Worm (Caenorhabditis elegans) whole organism, L3 larva: ENCODE results near the gene str-103.

Experiments used
- elt-2 ChIP-seq: sonication (generic microtip); optimal IDR thresholded peaks from 2 replicates; lab custom pipeline; 2016; ENCODE audit warnings: missing genetic modification reagents, mild to moderate bottlenecking, missing genetic modification characterization, missing compliant biosample characterization
- elt-3 ChIP-seq, 3 experiments: fragments of 150-350 bp in 1 of 3; sonication (generic microtip) in 2 of 3; optimal IDR thresholded peaks; 2 replicates in 2 of 3; 4 replicates in 1 of 3; lab custom pipeline; 2014 to 2017; ENCODE audit warnings: missing biosample characterization in 3 of 3, missing genetic modification characterization in 3 of 3
- fkh-10 ChIP-seq: sonication (generic microtip); optimal IDR thresholded peaks from 2 replicates; lab custom pipeline; 2017; ENCODE audit warnings: missing biosample characterization, missing genetic modification reagents, missing genetic modification characterization
- nhr-28 ChIP-seq: fragments of 150-350 bp; optimal IDR thresholded peaks from 2 replicates; lab custom pipeline; 2014; ENCODE audit warnings: missing biosample characterization, missing genetic modification characterization
- nhr-77 ChIP-seq: fragments of 150-350 bp; optimal IDR thresholded peaks from 2 replicates; lab custom pipeline; 2014; ENCODE audit warnings: missing biosample characterization, missing genetic modification characterization
- pha-4 ChIP-seq: fragments of 150-350 bp; optimal IDR thresholded peaks from 2 replicates; lab custom pipeline; 2014; ENCODE audit warnings: missing biosample characterization, missing genetic modification reagents, missing genetic modification characterization
- unc-62 ChIP-seq: fragments of 150-350 bp; sonication (generic microtip); optimal IDR thresholded peaks from 4 replicates; lab custom pipeline; 2014; ENCODE audit warnings: missing biosample characterization, missing genetic modification reagents, missing genetic modification characterization
- zag-1 ChIP-seq: fragments of 150-350 bp; optimal IDR thresholded peaks from 2 replicates; lab custom pipeline; 2014; ENCODE audit warnings: missing biosample characterization, missing genetic modification characterization

- TF ChIP-seq elt-3 (tag; optimal IDR thresholded peaks at IDR 0.05; lab: Kevin White, UChicago): no peak
- TF ChIP-seq nhr-28: no peak
- TF ChIP-seq zag-1 (tag; lab: Kevin White, UChicago): no peak
- TF ChIP-seq nhr-77 (tag; lab: Kevin White, UChicago): no peak
- TF ChIP-seq fkh-10 (GFP tag; lab: Kevin White, UChicago): no peak
- TF ChIP-seq pha-4 (tag; lab: Kevin White, UChicago): no peak
- TF ChIP-seq unc-62: no peak
- peak; percentile 55 for TF ChIP-seq elt-2 (tag; lab: Kevin White, UChicago)
These were observed 47.3 kb downstream of the str-103 start, which contains the start of gene nhr-176 for ce11 chrV:16071167-16071566.
